Worm (Caenorhabditis elegans) whole organism, L1 larva: ENCODE results near the gene F57A8.1.

Experiments
- C34B4.2 ChIP-seq: sonication (generic microtip); optimal IDR thresholded peaks from 2 replicates; lab custom pipeline; 2017; ENCODE audit warnings: mild to moderate bottlenecking, missing genetic modification characterization, missing compliant biosample characterization
- lin-39 ChIP-seq: fragments of 150-350 bp; optimal IDR thresholded peaks from 2 replicates; lab custom pipeline; 2014; ENCODE audit warnings: missing biosample characterization, missing genetic modification reagents, missing genetic modification characterization
- mep-1 ChIP-seq: fragments of 150-350 bp; optimal IDR thresholded peaks from 2 replicates; lab custom pipeline; 2014; ENCODE audit warnings: missing biosample characterization, missing genetic modification characterization
- swsn-7 ChIP-seq: sonication (generic microtip); optimal IDR thresholded peaks from 2 replicates; lab custom pipeline; 2016; ENCODE audit warnings: missing genetic modification characterization, missing compliant biosample characterization

ce11 chrV:10019934-10020333 is 17.2 kb upstream of the F57A8.1 start:
- TF ChIP-seq C34B4.2 (no peak), swsn-7 (tag; lab: Kevin White, UChicago) (no peak), lin-39 (no peak), mep-1 (no peak)
